Worm (Caenorhabditis elegans) whole organism, early embryonic: ENCODE measurements around the gene C52E4.7.
"Not testable (repeated sequence)": the region's sequence is repeated elsewhere in the genome, so short reads cannot be mapped to it uniquely, and the experiment has no call there.

Source experiments
- B0310.2 ChIP-seq: sonication (generic microtip); optimal IDR thresholded peaks from 2 replicates; lab custom pipeline; 2016; ENCODE audit warnings: mild to moderate bottlenecking, missing genetic modification characterization, missing compliant biosample characterization
- F13C5.2 ChIP-seq: sonication (generic microtip); optimal IDR thresholded peaks from 2 replicates; lab custom pipeline; 2017; ENCODE audit warnings: mild to moderate bottlenecking, missing genetic modification characterization, inconsistent platforms, missing compliant biosample characterization
- aly-1 ChIP-seq: sonication (generic microtip); optimal IDR thresholded peaks from 2 replicates; lab custom pipeline; 2016; ENCODE audit warnings: missing genetic modification characterization, missing compliant biosample characterization
- ama-1 ChIP-seq: fragments of 150-350 bp; optimal IDR thresholded peaks from 2 replicates; lab custom pipeline; 2014
- ceh-13 ChIP-seq: fragments of 200-800 bp; sonication (Bioruptor generic); optimal IDR thresholded peaks from 2 replicates; lab custom pipeline; 2018; ENCODE audit warnings: mild to moderate bottlenecking, missing genetic modification characterization, missing compliant biosample characterization
- ceh-36 ChIP-seq: sonication (generic microtip); optimal IDR thresholded peaks from 2 replicates; lab custom pipeline; 2016; ENCODE audit warnings: missing genetic modification characterization, inconsistent platforms, missing compliant biosample characterization
- ets-7 ChIP-seq: sonication (generic microtip); optimal IDR thresholded peaks from 2 replicates; lab custom pipeline; 2016; ENCODE audit warnings: missing genotype, missing genetic modification characterization, missing compliant biosample characterization
- flt-1 ChIP-seq: fragments of 200-800 bp; sonication (Bioruptor generic); IDR thresholded peaks from 2 replicates; pipeline ENCODE4 v1.3.6; 2022; ENCODE audit warnings: missing genetic modification characterization, missing compliant biosample characterization
- hmbx-1 ChIP-seq: sonication (generic microtip); optimal IDR thresholded peaks from 2 replicates; lab custom pipeline; 2016; ENCODE audit warnings: mild to moderate bottlenecking, missing genetic modification characterization, missing compliant biosample characterization
- hmg-4 ChIP-seq: fragments of 200-800 bp; sonication (Bioruptor generic); optimal IDR thresholded peaks from 2 replicates; lab custom pipeline; 2018; ENCODE audit warnings: mild to moderate bottlenecking, missing genetic modification characterization, missing compliant biosample characterization
- hnd-1 ChIP-seq: sonication (generic microtip); optimal IDR thresholded peaks from 2 replicates; lab custom pipeline; 2016; ENCODE audit warnings: missing genetic modification characterization, missing compliant biosample characterization
- pes-1 ChIP-seq: fragments of 200-800 bp; sonication (Bioruptor generic); IDR thresholded peaks from 2 replicates; pipeline ENCODE4 v1.3.6; 2022; ENCODE audit warnings: missing genetic modification reagents, missing genetic modification characterization, missing compliant biosample characterization
- scrt-1 ChIP-seq: fragments of 200-800 bp; sonication (Bioruptor generic); IDR thresholded peaks from 2 replicates; pipeline ENCODE4 v1.3.6; 2022; ENCODE audit warnings: missing genetic modification characterization, missing compliant biosample characterization
- sea-1 ChIP-seq: fragments of 200-800 bp; sonication (Bioruptor generic); conservative IDR thresholded peaks from 2 replicates; pipeline ENCODE4 v1.3.6; 2022; ENCODE audit warnings: missing genetic modification characterization, missing compliant biosample characterization
- tbx-11 ChIP-seq: fragments of 200-800 bp; sonication (Bioruptor generic); IDR thresholded peaks from 2 replicates; pipeline ENCODE4 v1.3.6; 2022; ENCODE audit warnings: missing genetic modification characterization, missing compliant biosample characterization
- tbx-37 ChIP-seq: fragments of 200-800 bp; sonication (Bioruptor generic); conservative IDR thresholded peaks from 2 replicates; pipeline ENCODE4 v1.3.6; 2022; ENCODE audit warnings: missing genetic modification reagents, missing genetic modification characterization, missing compliant biosample characterization
- tra-4 ChIP-seq: sonication (generic microtip); optimal IDR thresholded peaks from 2 replicates; lab custom pipeline; 2017; ENCODE audit warnings: missing genetic modification characterization, missing compliant biosample characterization

C52E4.7 gene

ce11 chrV:12006495-12006894, 12.4 kb downstream of the C52E4.7 start, which contains the start of gene F57F5.3:
F57F5.3 (minus strand) TSS chrV:12006595.
- TF ChIP-seq ets-7 (tag; lab: Kevin White, UChicago) (no peak), scrt-1 (no peak), tbx-11 (GFP tag; lab: Robert Waterston, UW) (no peak), sea-1 (GFP tag; lab: Robert Waterston, UW) (no peak), hnd-1 (tag; lab: Kevin White, UChicago) (no peak), tbx-37 (GFP tag; lab: Robert Waterston, UW) (no peak), tra-4 (tag; lab: Kevin White, UChicago) (no peak)

ce11 chrV:12011686-12012085, 17.6 kb downstream of the C52E4.7 start:
- no peak for TF ChIP-seq ceh-13 (GFP tag; lab: Kevin White, UChicago)
- no peak for TF ChIP-seq pes-1 (GFP tag; lab: Robert Waterston, UW)
- no peak for TF ChIP-seq sea-1 (GFP tag; lab: Robert Waterston, UW)
- TF ChIP-seq ama-1 = no peak
- TF ChIP-seq hmg-4 (GFP tag; lab: Kevin White, UChicago) = no peak
- no peak for TF ChIP-seq tra-4 (tag; lab: Kevin White, UChicago)
- no peak for TF ChIP-seq tbx-37 (GFP tag; lab: Robert Waterston, UW)
- TF ChIP-seq F13C5.2 (tag; lab: Kevin White, UChicago) = no peak
- no peak for TF ChIP-seq hnd-1 (tag; lab: Kevin White, UChicago)
- TF ChIP-seq scrt-1 = no peak
- TF ChIP-seq hmbx-1 = no peak

- no peak for TF ChIP-seq F13C5.2 (tag; lab: Kevin White, UChicago)
Observed at ce11 chrV:12013298-12013697, 19.2 kb downstream of the C52E4.7 start, which contains the start of gene add-2. add-2 (minus strand) TSS chrV:12013406.

ce11 chrV:12020026-12020425, 25.9 kb downstream of the C52E4.7 start, which contains the start of gene F10C2.3:
F10C2.3 (plus strand) TSS chrV:12020326.
- not testable (repeated sequence) for TF ChIP-seq ets-7 (tag; lab: Kevin White, UChicago); hmg-4 (GFP tag; lab: Kevin White, UChicago); scrt-1

- TF ChIP-seq B0310.2 (tag; lab: Kevin White, UChicago) (no peak), tbx-37 (GFP tag; lab: Robert Waterston, UW) (no peak), scrt-1 (no peak), flt-1 (GFP tag; lab: Robert Waterston, UW) (no peak), hmg-4 (GFP tag; lab: Kevin White, UChicago) (no peak)
Observed at ce11 chrV:12020940-12021339, 26.8 kb downstream of the C52E4.7 start.

- TF ChIP-seq scrt-1 (peak; percentile 67; the same call in 1 of the 2 replicates), flt-1 (GFP tag; lab: Robert Waterston, UW) (no peak), hmbx-1 (no peak), pes-1 (GFP tag; lab: Robert Waterston, UW) (no peak), hnd-1 (tag; lab: Kevin White, UChicago) (no peak), aly-1 (tag; lab: Kevin White, UChicago) (peak; percentile 62)
Observed at ce11 chrV:12024273-12024672, 30.2 kb downstream of the C52E4.7 start.

- TF ChIP-seq sea-1 (GFP tag; lab: Robert Waterston, UW) = no peak
- TF ChIP-seq scrt-1 = no peak
- TF ChIP-seq tbx-37 (GFP tag; lab: Robert Waterston, UW) = no peak
- no peak for TF ChIP-seq flt-1 (GFP tag; lab: Robert Waterston, UW)
- TF ChIP-seq hmg-4 (GFP tag; lab: Kevin White, UChicago) = no peak
- no peak for TF ChIP-seq ets-7 (tag; lab: Kevin White, UChicago)
- no peak for TF ChIP-seq ama-1
- TF ChIP-seq pes-1 (GFP tag; lab: Robert Waterston, UW) = no peak
- no peak for TF ChIP-seq tra-4 (tag; lab: Kevin White, UChicago)
- no peak for TF ChIP-seq ceh-36 (tag; lab: Kevin White, UChicago)
- TF ChIP-seq aly-1 (tag; lab: Kevin White, UChicago) = no peak
- no peak for TF ChIP-seq ceh-13 (GFP tag; lab: Kevin White, UChicago)
- no peak for TF ChIP-seq F13C5.2 (tag; lab: Kevin White, UChicago)
- TF ChIP-seq B0310.2 (tag; lab: Kevin White, UChicago) = no peak
- TF ChIP-seq tbx-11 (GFP tag; lab: Robert Waterston, UW) = no peak
- no peak for TF ChIP-seq hnd-1 (tag; lab: Kevin White, UChicago)
Observed at ce11 chrV:12025683-12026082, 31.6 kb downstream of the C52E4.7 start.

ce11 chrV:12026878-12027477, 32.9 kb downstream of the C52E4.7 start:
- no peak for TF ChIP-seq aly-1 (tag; lab: Kevin White, UChicago)
- no peak for TF ChIP-seq tra-4 (tag; lab: Kevin White, UChicago)
- no peak for TF ChIP-seq pes-1 (GFP tag; lab: Robert Waterston, UW)
- no peak for TF ChIP-seq ets-7 (tag; lab: Kevin White, UChicago)
- no peak for TF ChIP-seq hmg-4 (GFP tag; lab: Kevin White, UChicago)
- no peak for TF ChIP-seq tbx-11 (GFP tag; lab: Robert Waterston, UW)
- no peak for TF ChIP-seq B0310.2 (tag; lab: Kevin White, UChicago)
- TF ChIP-seq ama-1 = no peak
- no peak for TF ChIP-seq hmbx-1
- no peak for TF ChIP-seq F13C5.2 (tag; lab: Kevin White, UChicago)
- no peak for TF ChIP-seq ceh-36 (tag; lab: Kevin White, UChicago)
- TF ChIP-seq tbx-37 (GFP tag; lab: Robert Waterston, UW) = no peak
- no peak for TF ChIP-seq flt-1 (GFP tag; lab: Robert Waterston, UW)
- no peak for TF ChIP-seq scrt-1
- TF ChIP-seq sea-1 (GFP tag; lab: Robert Waterston, UW) = no peak
- no peak for TF ChIP-seq hnd-1 (tag; lab: Kevin White, UChicago)
- no peak for TF ChIP-seq ceh-13 (GFP tag; lab: Kevin White, UChicago)
